Worm (Caenorhabditis elegans) whole organism, late embryonic: ENCODE measurements around the gene rga-4.

Experiments used
- ama-1 ChIP-seq: fragments of 150-350 bp; optimal IDR thresholded peaks from 2 replicates; lab custom pipeline; 2014
- ceh-31 ChIP-seq: sonication (generic microtip); optimal IDR thresholded peaks from 2 replicates; lab custom pipeline; 2016; ENCODE audit warnings: missing genetic modification characterization, missing compliant biosample characterization
- ceh-9 ChIP-seq: sonication (generic microtip); optimal IDR thresholded peaks from 2 replicates; lab custom pipeline; 2016; ENCODE audit warnings: mild to moderate bottlenecking, missing genetic modification characterization, inconsistent platforms, missing compliant biosample characterization
- fkh-10 ChIP-seq: fragments of 150-350 bp; optimal IDR thresholded peaks from 2 replicates; lab custom pipeline; 2014; ENCODE audit warnings: missing biosample characterization, missing genetic modification reagents, missing genetic modification characterization
- hlh-8 ChIP-seq: sonication (generic microtip); optimal IDR thresholded peaks from 2 replicates; lab custom pipeline; 2016; ENCODE audit warnings: missing genotype, missing genetic modification characterization, missing compliant biosample characterization
- lim-6 ChIP-seq: sonication (generic microtip); optimal IDR thresholded peaks from 2 replicates; lab custom pipeline; 2016; ENCODE audit warnings: missing genetic modification characterization, missing compliant biosample characterization
- nhr-11 ChIP-seq: fragments of 150-350 bp; optimal IDR thresholded peaks from 2 replicates; lab custom pipeline; 2014; ENCODE audit warnings: missing biosample characterization, missing genetic modification characterization
- pag-3 ChIP-seq: sonication (generic microtip); optimal IDR thresholded peaks from 2 replicates; lab custom pipeline; 2016; ENCODE audit warnings: missing compliant biosample characterization, missing genetic modification characterization, borderline replicate concordance
- pha-4 ChIP-seq: fragments of 150-350 bp; optimal IDR thresholded peaks from 2 replicates; lab custom pipeline; 2018; ENCODE audit warnings: missing biosample characterization, missing genetic modification reagents, missing genetic modification characterization
- pqm-1 ChIP-seq: sonication (generic microtip); optimal IDR thresholded peaks from 2 replicates; lab custom pipeline; 2016; ENCODE audit warnings: missing genetic modification characterization, missing compliant biosample characterization
- sox-4 ChIP-seq: sonication (generic microtip); optimal IDR thresholded peaks from 2 replicates; lab custom pipeline; 2017; ENCODE audit warnings: mild to moderate bottlenecking, missing genetic modification characterization, inconsistent platforms, missing compliant biosample characterization
- tbx-2 ChIP-seq: sonication (generic microtip); optimal IDR thresholded peaks from 2 replicates; lab custom pipeline; 2016; ENCODE audit warnings: missing genetic modification characterization, missing compliant biosample characterization
- unc-3 ChIP-seq, 2 experiments: fragments of 200-800 bp in 1 of 2; sonication (Bioruptor generic) in 1 of 2; sonication (generic microtip) in 1 of 2; conservative IDR thresholded peaks in 1 of 2; optimal IDR thresholded peaks in 1 of 2; 2 replicates each; pipeline versions ENCODE4 v1.3.6 to Lab custom; 2016 to 2022; ENCODE audit warnings: missing compliant biosample characterization in 2 of 2, missing genetic modification characterization in 2 of 2, missing genetic modification reagents in 1 of 2
- unc-55 ChIP-seq: sonication (generic microtip); optimal IDR thresholded peaks from 2 replicates; lab custom pipeline; 2017; ENCODE audit warnings: missing biosample characterization, missing genetic modification reagents, missing genetic modification characterization

- no peak for TF ChIP-seq fkh-10 (GFP tag; lab: Kevin White, UChicago)
- TF ChIP-seq lim-6 (tag; lab: Kevin White, UChicago), result no peak
- no peak for TF ChIP-seq pha-4 (tag; lab: Kevin White, UChicago)
- TF ChIP-seq ama-1, result no peak
- no peak for TF ChIP-seq unc-55 (GFP tag; lab: Kevin White, UChicago)
- no peak for TF ChIP-seq pqm-1 (tag; lab: Kevin White, UChicago)
- TF ChIP-seq sox-4 (tag; lab: Kevin White, UChicago), result no peak
- TF ChIP-seq pag-3, result no peak
- TF ChIP-seq nhr-11 (tag; lab: Kevin White, UChicago), result no peak
- no peak for TF ChIP-seq hlh-8 (tag; lab: Kevin White, UChicago)
- TF ChIP-seq tbx-2 (tag; lab: Kevin White, UChicago), result no peak
- no peak for TF ChIP-seq unc-3 (GFP tag; conservative IDR thresholded peaks at IDR 0.05; lab: Robert Waterston, UW)
- no peak for TF ChIP-seq unc-3 (tag; optimal IDR thresholded peaks at IDR 0.05; lab: Kevin White, UChicago)
- TF ChIP-seq ceh-9 (tag; lab: Kevin White, UChicago), result no peak
- TF ChIP-seq ceh-31 (tag; lab: Kevin White, UChicago), result no peak
These were observed 41.6 kb downstream of the rga-4 start for ce11 chrV:1341276-1342050.
